Fruit fly (Drosophila melanogaster): ENCODE measurements around the gene Oscillin.

DNA sequence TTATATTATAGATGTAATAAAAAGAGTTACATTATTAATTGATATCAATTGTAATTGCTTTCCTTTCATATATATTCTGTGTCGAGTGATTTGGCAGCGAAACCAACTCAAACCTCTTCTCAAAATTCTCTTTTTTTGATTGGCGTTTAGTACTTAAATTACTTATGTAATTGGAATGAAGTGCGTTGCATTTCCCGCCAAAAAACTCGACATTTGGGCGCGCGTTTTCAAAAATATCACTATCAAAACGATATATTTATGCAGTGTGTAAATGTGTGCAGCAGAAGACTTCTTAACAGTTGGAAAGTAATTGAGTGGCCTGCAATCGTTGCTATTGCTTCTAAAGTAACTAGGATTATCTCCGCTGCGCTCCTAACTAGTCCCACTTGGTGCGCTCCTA is 9.8 kb upstream of the Oscillin start:
- TF ChIP-seq Pif1A (GFP tag; optimal IDR thresholded peaks at IDR 0.05) (no peak), CG10348 (GFP tag; IDR thresholded peaks at IDR 0.05) (no peak), CG4496 (GFP tag; IDR thresholded peaks at IDR 0.05) (no peak), CG32121 (GFP tag; IDR thresholded peaks at IDR 0.05) (no peak), rn (GFP tag; IDR thresholded peaks at IDR 0.05) (no peak), CG17806 (tag; optimal IDR thresholded peaks at IDR 0.05) (no peak), D1 (tag; optimal IDR thresholded peaks at IDR 0.05) (no peak), CG14655 (GFP tag; optimal IDR thresholded peaks at IDR 0.05) (no peak), gl (tag; optimal IDR thresholded peaks at IDR 0.05) (no peak), Pif1B (GFP tag; optimal IDR thresholded peaks at IDR 0.05) (no peak), CG34367 (tag; optimal IDR thresholded peaks at IDR 0.05) (no peak), CG8301 (tag; optimal IDR thresholded peaks at IDR 0.05) (no peak), CG12605 (GFP tag; IDR thresholded peaks at IDR 0.05) (no peak), Ets98B (GFP tag; IDR thresholded peaks at IDR 0.05) (no peak)

All from whole organism, pupa.